Worm (Caenorhabditis elegans): ENCODE results near the gene srh-71.

Gene srh-71

DNA sequence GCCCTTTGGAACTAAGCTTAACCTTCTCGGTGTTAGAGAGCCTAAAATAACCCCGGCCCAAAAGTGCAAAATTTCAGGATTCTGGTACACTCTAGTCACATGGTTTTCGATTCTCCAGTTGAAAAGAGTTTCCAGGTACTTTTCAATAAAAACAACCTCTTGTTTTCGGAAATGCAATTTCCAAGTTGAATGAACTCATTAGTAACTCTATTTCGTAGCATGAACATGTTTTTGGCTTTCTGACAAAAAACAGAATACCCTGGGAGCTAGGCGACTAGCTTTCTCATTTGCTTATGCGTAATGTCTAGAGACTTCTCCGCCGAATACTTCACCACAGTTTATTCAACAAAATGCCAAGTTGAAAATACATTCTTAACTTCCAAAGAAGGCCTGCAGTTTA lies at the start of gene srh-71:
Gene srh-71, plus strand, starts transcription at position 301 of the 400 bp plus-strand sequence.
- TF ChIP-seq aly-2 (tag; optimal IDR thresholded peaks at IDR 0.05) (no peak), lsy-12 (tag; optimal IDR thresholded peaks at IDR 0.05) (no peak), nhr-25 (tag; optimal IDR thresholded peaks at IDR 0.05) (no peak), egl-5 (tag; optimal IDR thresholded peaks at IDR 0.05) (no peak), nhr-11 (tag; optimal IDR thresholded peaks at IDR 0.05) (no peak), skn-1 (tag; optimal IDR thresholded peaks at IDR 0.05) (no peak), egl-27 (tag; optimal IDR thresholded peaks at IDR 0.05) (no peak), ceh-28 (tag; optimal IDR thresholded peaks at IDR 0.05) (no peak), nhr-76 (tag; optimal IDR thresholded peaks at IDR 0.05) (no peak), fos-1 (tag; optimal IDR thresholded peaks at IDR 0.05) (no peak), unc-39 (tag; optimal IDR thresholded peaks at IDR 0.05) (no peak), R02D3.7 (tag; optimal IDR thresholded peaks at IDR 0.05) (no peak)

DNA sequence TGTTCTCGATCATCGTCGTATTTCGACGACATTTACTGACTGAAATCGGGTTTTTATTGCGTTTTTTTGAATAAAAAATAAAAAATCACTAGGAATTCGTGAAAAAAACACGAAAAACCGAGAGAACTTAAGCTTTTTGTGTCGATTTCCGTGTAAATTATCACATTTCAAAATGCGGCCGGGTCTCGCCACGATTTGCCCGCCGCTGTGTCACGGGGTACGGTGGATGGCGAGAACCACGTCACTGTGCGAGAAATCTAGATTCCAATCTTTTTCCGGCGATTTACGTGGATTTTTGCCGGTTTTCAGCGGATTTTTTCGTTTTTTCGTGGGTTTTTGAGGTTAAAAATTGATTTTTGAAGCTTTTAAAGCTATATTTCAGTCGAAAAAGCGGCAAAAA lies 46.4 kb upstream of the srh-71 start, which contains the start of gene Y25C1A.8:
Gene Y25C1A.8, minus strand, starts transcription at position 45 of the 400 bp plus-strand sequence.
- peak; percentile 91 for TF ChIP-seq hmg-11 (tag; optimal IDR thresholded peaks at IDR 0.05)
- TF ChIP-seq nfya-1 (tag; optimal IDR thresholded peaks at IDR 0.05; ENCODE audit: insufficient read depth): peak; percentile 96
- peak; percentile 23 for TF ChIP-seq fos-1 (tag; optimal IDR thresholded peaks at IDR 0.05)
- TF ChIP-seq daf-12 (tag; optimal IDR thresholded peaks at IDR 0.05): peak; percentile 35
- TF ChIP-seq lin-39 (tag; optimal IDR thresholded peaks at IDR 0.05): peak; percentile 89
- peak; percentile 75 for TF ChIP-seq elt-2 (tag; optimal IDR thresholded peaks at IDR 0.05)
- TF ChIP-seq R02D3.7 (tag; optimal IDR thresholded peaks at IDR 0.05): peak; percentile 83
- peak; percentile 41 for TF ChIP-seq nhr-77 (tag; optimal IDR thresholded peaks at IDR 0.05)
- TF ChIP-seq nhr-76 (tag; optimal IDR thresholded peaks at IDR 0.05): no peak
- TF ChIP-seq snpc-4 (tag; optimal IDR thresholded peaks at IDR 0.05): peak; percentile 85
- no peak for TF ChIP-seq ztf-4 (tag; optimal IDR thresholded peaks at IDR 0.05)
- no peak for TF ChIP-seq mdl-1 (tag; optimal IDR thresholded peaks at IDR 0.05)
- TF ChIP-seq unc-39 (tag; optimal IDR thresholded peaks at IDR 0.05): no peak
- TF ChIP-seq lin-15B (tag; optimal IDR thresholded peaks at IDR 0.05): peak; percentile 76
- TF ChIP-seq egl-5 (tag; optimal IDR thresholded peaks at IDR 0.05): peak; percentile 87
- peak; percentile 89 for TF ChIP-seq ceh-82 (tag; optimal IDR thresholded peaks at IDR 0.05)
- TF ChIP-seq fkh-2 (tag; optimal IDR thresholded peaks at IDR 0.05): peak; percentile 35
- TF ChIP-seq nhr-12 (tag; optimal IDR thresholded peaks at IDR 0.05): no peak
- no peak for TF ChIP-seq mml-1 (tag; optimal IDR thresholded peaks at IDR 0.05)
- no peak for TF ChIP-seq eor-1 (tag; optimal IDR thresholded peaks at IDR 0.05)
- TF ChIP-seq ztf-11 (tag; optimal IDR thresholded peaks at IDR 0.05): no peak
- no peak for TF ChIP-seq ceh-9 (tag; optimal IDR thresholded peaks at IDR 0.05)
- TF ChIP-seq nhr-23 (tag; optimal IDR thresholded peaks at IDR 0.05): peak; percentile 89
- TF ChIP-seq jun-1 (tag; optimal IDR thresholded peaks at IDR 0.05): peak; percentile 94
- TF ChIP-seq ceh-28 (tag; optimal IDR thresholded peaks at IDR 0.05): peak; percentile 86
- peak; percentile 32 for TF ChIP-seq pqm-1 (tag; optimal IDR thresholded peaks at IDR 0.05)
- peak; percentile 88 for TF ChIP-seq pha-4 (tag; optimal IDR thresholded peaks at IDR 0.05)
- peak; percentile 80 for TF ChIP-seq nhr-25 (tag; optimal IDR thresholded peaks at IDR 0.05)
- no peak for TF ChIP-seq nhr-237 (tag; optimal IDR thresholded peaks at IDR 0.05)
- no peak for TF ChIP-seq sea-2 (GFP tag; optimal IDR thresholded peaks at IDR 0.05)
- TF ChIP-seq tbx-2 (tag; optimal IDR thresholded peaks at IDR 0.05): peak; percentile 87
- peak in 1 of 3 experiments; percentile 32 for TF ChIP-seq elt-3 (tag; optimal IDR thresholded peaks at IDR 0.05)
- no peak for TF ChIP-seq nhr-67 (tag; optimal IDR thresholded peaks at IDR 0.05)
- TF ChIP-seq nhr-11 (tag; optimal IDR thresholded peaks at IDR 0.05): no peak
- TF ChIP-seq skn-1 (tag; optimal IDR thresholded peaks at IDR 0.05): peak; percentile 83
- TF ChIP-seq ama-1 (optimal IDR thresholded peaks at IDR 0.05): peak; percentile 20
- TF ChIP-seq ceh-16 (tag; optimal IDR thresholded peaks at IDR 0.05): no peak
- TF ChIP-seq aly-2 (tag; optimal IDR thresholded peaks at IDR 0.05): peak; percentile 82
- TF ChIP-seq elt-1 (tag; optimal IDR thresholded peaks at IDR 0.05): peak; percentile 71
- TF ChIP-seq nhr-28 (tag; optimal IDR thresholded peaks at IDR 0.05): no peak
- no peak for TF ChIP-seq zag-1 (tag; optimal IDR thresholded peaks at IDR 0.05)
- TF ChIP-seq lsy-12 (tag; optimal IDR thresholded peaks at IDR 0.05): peak; percentile 90
- peak; percentile 17 for TF ChIP-seq ZK546.5 (tag; optimal IDR thresholded peaks at IDR 0.05)
- no peak for TF ChIP-seq egl-27 (tag; optimal IDR thresholded peaks at IDR 0.05)
- TF ChIP-seq nhr-43 (tag; optimal IDR thresholded peaks at IDR 0.05; ENCODE audit: poor library complexity, severe bottlenecking): peak; percentile 95
- no peak for TF ChIP-seq unc-62 (GFP tag; optimal IDR thresholded peaks at IDR 0.05)
- peak; percentile 62 for TF ChIP-seq fkh-10 (GFP tag; optimal IDR thresholded peaks at IDR 0.05)
